Fruit fly (Drosophila melanogaster): ENCODE data around the gene ppk10.

ppk10 gene

DNA sequence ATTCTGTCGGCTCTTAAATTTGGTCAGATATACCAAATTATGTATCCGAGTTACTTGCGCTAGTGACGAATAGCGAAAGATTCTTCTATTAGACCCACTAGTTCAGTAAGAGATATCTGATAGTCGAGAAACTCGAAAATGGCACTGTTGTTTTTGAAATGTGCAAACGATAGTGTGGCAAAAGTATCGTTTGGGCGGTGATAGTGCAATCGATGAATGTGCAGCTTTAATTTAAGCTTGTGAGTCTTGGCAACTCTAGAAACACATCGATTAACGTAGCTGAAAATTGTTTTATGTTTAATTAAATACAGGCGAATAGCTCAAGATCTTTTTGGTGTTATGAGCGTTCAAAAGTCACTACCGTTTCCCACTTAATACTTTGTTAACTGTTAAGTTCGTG lies 14.9 kb downstream of the ppk10 start, which contains the start of gene STUB1 (continued):
- TF ChIP-seq Camta (GFP tag; optimal IDR thresholded peaks at IDR 0.05) (no peak), Sry-β (GFP tag; optimal IDR thresholded peaks at IDR 0.05) (no peak), CG11695 (GFP tag; IDR thresholded peaks at IDR 0.05) (no peak), fd64A (GFP tag; optimal IDR thresholded peaks at IDR 0.05) (no peak), CG15696 (tag; optimal IDR thresholded peaks at IDR 0.05) (no peak), Oli (tag; optimal IDR thresholded peaks at IDR 0.05) (no peak), run (tag; optimal IDR thresholded peaks at IDR 0.05) (no peak), dysf (GFP tag; IDR thresholded peaks at IDR 0.05) (no peak), CG33213 (GFP tag; optimal IDR thresholded peaks at IDR 0.05) (no peak), ash1 (GFP tag; optimal IDR thresholded peaks at IDR 0.05) (no peak), Hey (tag; optimal IDR thresholded peaks at IDR 0.05) (no peak), unpg (GFP tag; optimal IDR thresholded peaks at IDR 0.05) (no peak), CG15269 (tag; optimal IDR thresholded peaks at IDR 0.05) (no peak), CG10959 (GFP tag; IDR thresholded peaks at IDR 0.05) (no peak), dimm (GFP tag; IDR thresholded peaks at IDR 0.05) (no peak), CG16815 (GFP tag; optimal IDR thresholded peaks at IDR 0.05) (no peak), Aef1 (GFP tag; IDR thresholded peaks at IDR 0.05) (no peak), dati (GFP tag; IDR thresholded peaks at IDR 0.05) (no peak), CG6854 (GFP tag; optimal IDR thresholded peaks at IDR 0.05) (no peak), bigmax (GFP tag; optimal IDR thresholded peaks at IDR 0.05) (no peak), CG13775 (GFP tag; optimal IDR thresholded peaks at IDR 0.05) (no peak), slbo (GFP tag; IDR thresholded peaks at IDR 0.05) (no peak; the same call in 1 of the 2 replicates), org-1 (GFP tag; optimal IDR thresholded peaks at IDR 0.05) (no peak), pb (GFP tag; optimal IDR thresholded peaks at IDR 0.05) (no peak), wor (GFP tag; IDR thresholded peaks at IDR 0.05) (no peak), CG7357 (GFP tag; IDR thresholded peaks at IDR 0.05) (no peak), CG1832 (GFP tag; optimal IDR thresholded peaks at IDR 0.05) (no peak), gro (GFP tag; optimal IDR thresholded peaks at IDR 0.05) (peak; percentile 30), HLHmδ (GFP tag; optimal IDR thresholded peaks at IDR 0.05) (no peak), pros (GFP tag; optimal IDR thresholded peaks at IDR 0.05) (no peak), cad (GFP tag; optimal IDR thresholded peaks at IDR 0.05) (no peak), NFAT (GFP tag; IDR thresholded peaks at IDR 0.05) (no peak; the same call in 1 of the 2 replicates), CHES-1-like (GFP tag; optimal IDR thresholded peaks at IDR 0.05) (peak; percentile 43), HLH4C (GFP tag; IDR thresholded peaks at IDR 0.05; ENCODE audit: partially characterized antibody) (peak; percentile 100), gem (tag; optimal IDR thresholded peaks at IDR 0.05) (no peak), cato (GFP tag; optimal IDR thresholded peaks at IDR 0.05; ENCODE audit: borderline replicate concordance) (no peak), CG8359 (GFP tag; optimal IDR thresholded peaks at IDR 0.05; ENCODE audit: borderline replicate concordance) (no peak), slp2 (GFP tag; optimal IDR thresholded peaks at IDR 0.05) (no peak), knrl (GFP tag; IDR thresholded peaks at IDR 0.05; ENCODE audit: partially characterized antibody) (peak; percentile 97), klu (GFP tag; IDR thresholded peaks at IDR 0.05) (no peak), ci (GFP tag; IDR thresholded peaks at IDR 0.05) (no peak; the same call in 2 of the 3 replicates), ase (GFP tag; IDR thresholded peaks at IDR 0.05) (no peak), CG10654 (GFP tag; optimal IDR thresholded peaks at IDR 0.05) (no peak), CG17802 (tag; optimal IDR thresholded peaks at IDR 0.05) (no peak), repo (GFP tag; optimal IDR thresholded peaks at IDR 0.05) (peak; percentile 8), CG17612 (GFP tag; IDR thresholded peaks at IDR 0.05) (no peak), dmrt99B (tag; optimal IDR thresholded peaks at IDR 0.05) (no peak), danr (GFP tag; IDR thresholded peaks at IDR 0.05) (no peak), croc (GFP tag; conservative IDR thresholded peaks at IDR 0.05) (no peak), maf-S (GFP tag; optimal IDR thresholded peaks at IDR 0.05) (peak; percentile 11), CG17385 (GFP tag; optimal IDR thresholded peaks at IDR 0.05) (no peak), CTCF (GFP tag; optimal IDR thresholded peaks at IDR 0.05) (no peak), Bdp1 (GFP tag; optimal IDR thresholded peaks at IDR 0.05) (no peak)

All from whole organism, embryonic.